Fruit fly (Drosophila melanogaster): Measurements from ENCODE around the gene CG16721.

- TF ChIP-seq fd96Ca (GFP tag; IDR thresholded peaks at IDR 0.05) (no peak), EcR (GFP tag; optimal IDR thresholded peaks at IDR 0.05) (peak; percentile 4), CG14655 (GFP tag; optimal IDR thresholded peaks at IDR 0.05) (no peak), CG8159 (tag; optimal IDR thresholded peaks at IDR 0.05) (peak; percentile 16), CG4496 (GFP tag; IDR thresholded peaks at IDR 0.05) (no peak; the same call in 2 of the 3 replicates), D1 (tag; optimal IDR thresholded peaks at IDR 0.05) (no peak), CG9948 (tag; optimal IDR thresholded peaks at IDR 0.05) (no peak), Ets98B (GFP tag; IDR thresholded peaks at IDR 0.05) (no peak), CG34367 (tag; optimal IDR thresholded peaks at IDR 0.05) (no peak), CG10348 (GFP tag; IDR thresholded peaks at IDR 0.05) (no peak), gl (tag; optimal IDR thresholded peaks at IDR 0.05) (no peak), CG32121 (GFP tag; IDR thresholded peaks at IDR 0.05) (no peak), CG8301 (tag; optimal IDR thresholded peaks at IDR 0.05) (no peak)
These were observed 28.2 kb downstream of the CG16721 start, which contains the start of gene CG12236 for dm6 chrX:5907916-5908315.

Measured in whole organism, pupa.